Worm (Caenorhabditis elegans): ENCODE measurements around the gene sri-7.
A peak's percentile ranks its signal among the peaks of the same experiment; 100 is the strongest.

sri-7 gene

ce11 chrV:15425368-15426091 is 25.4 kb downstream of the sri-7 start, which contains the start of gene Y36E3A.2:
Gene Y36E3A.2 (plus strand): TSS chrV:15426041.
- TF ChIP-seq ceh-9 (tag; optimal IDR thresholded peaks at IDR 0.05): no peak
- no peak for TF ChIP-seq fkh-10 (GFP tag; optimal IDR thresholded peaks at IDR 0.05)
- TF ChIP-seq elt-2 (tag; optimal IDR thresholded peaks at IDR 0.05): peak; percentile 70
- no peak for TF ChIP-seq nhr-43 (tag; optimal IDR thresholded peaks at IDR 0.05; ENCODE audit: poor library complexity, severe bottlenecking)
- TF ChIP-seq fos-1 (tag; optimal IDR thresholded peaks at IDR 0.05): no peak
- peak; percentile 1 for TF ChIP-seq pha-4 (tag; optimal IDR thresholded peaks at IDR 0.05)

- no peak for TF ChIP-seq elt-3 (tag; optimal IDR thresholded peaks at IDR 0.05)
- TF ChIP-seq tbx-2 (tag; optimal IDR thresholded peaks at IDR 0.05): no peak
- no peak for TF ChIP-seq fkh-10 (GFP tag; optimal IDR thresholded peaks at IDR 0.05)
- TF ChIP-seq ceh-9 (tag; optimal IDR thresholded peaks at IDR 0.05): no peak
- no peak for TF ChIP-seq ceh-16 (tag; optimal IDR thresholded peaks at IDR 0.05)
- TF ChIP-seq nfya-1 (tag; optimal IDR thresholded peaks at IDR 0.05; ENCODE audit: insufficient read depth): no peak
- no peak for TF ChIP-seq fkh-2 (tag; optimal IDR thresholded peaks at IDR 0.05)
- no peak for TF ChIP-seq nhr-76 (tag; optimal IDR thresholded peaks at IDR 0.05)
- no peak for TF ChIP-seq ztf-4 (tag; optimal IDR thresholded peaks at IDR 0.05)
- TF ChIP-seq nhr-43 (tag; optimal IDR thresholded peaks at IDR 0.05; ENCODE audit: poor library complexity, severe bottlenecking): no peak
- TF ChIP-seq eor-1 (tag; optimal IDR thresholded peaks at IDR 0.05): no peak
- TF ChIP-seq lin-15B (tag; optimal IDR thresholded peaks at IDR 0.05): no peak
- no peak for TF ChIP-seq R02D3.7 (tag; optimal IDR thresholded peaks at IDR 0.05)
- no peak for TF ChIP-seq nhr-23 (tag; optimal IDR thresholded peaks at IDR 0.05)
- no peak for TF ChIP-seq elt-2 (tag; optimal IDR thresholded peaks at IDR 0.05)
- no peak for TF ChIP-seq sea-2 (GFP tag; optimal IDR thresholded peaks at IDR 0.05)
- no peak for TF ChIP-seq nhr-237 (tag; optimal IDR thresholded peaks at IDR 0.05)
Measured at ce11 chrV:15426944-15427343, 26.8 kb downstream of the sri-7 start, which contains the start of gene fbxa-209. Gene fbxa-209 (minus strand): TSS chrV:15427044.

- TF ChIP-seq elt-1 (tag; optimal IDR thresholded peaks at IDR 0.05) (no peak), aly-2 (tag; optimal IDR thresholded peaks at IDR 0.05) (no peak), fkh-2 (tag; optimal IDR thresholded peaks at IDR 0.05) (no peak)
Measured at ce11 chrV:15431322-15432052, 31.4 kb downstream of the sri-7 start.

- TF ChIP-seq elt-2 (tag; optimal IDR thresholded peaks at IDR 0.05) (peak; percentile 56), nhr-12 (tag; optimal IDR thresholded peaks at IDR 0.05) (no peak), tbx-2 (tag; optimal IDR thresholded peaks at IDR 0.05) (no peak), egl-27 (tag; optimal IDR thresholded peaks at IDR 0.05) (no peak), pha-4 (tag; optimal IDR thresholded peaks at IDR 0.05) (peak; percentile 90), nhr-67 (tag; optimal IDR thresholded peaks at IDR 0.05) (no peak), fkh-2 (tag; optimal IDR thresholded peaks at IDR 0.05) (no peak), hmg-11 (tag; optimal IDR thresholded peaks at IDR 0.05) (no peak), ceh-9 (tag; optimal IDR thresholded peaks at IDR 0.05) (no peak), ama-1 (optimal IDR thresholded peaks at IDR 0.05) (no peak), nhr-237 (tag; optimal IDR thresholded peaks at IDR 0.05) (no peak), R02D3.7 (tag; optimal IDR thresholded peaks at IDR 0.05) (no peak), zag-1 (tag; optimal IDR thresholded peaks at IDR 0.05) (no peak), unc-62 (GFP tag; optimal IDR thresholded peaks at IDR 0.05) (no peak), nhr-77 (tag; optimal IDR thresholded peaks at IDR 0.05) (no peak), aly-2 (tag; optimal IDR thresholded peaks at IDR 0.05) (no peak), pqm-1 (tag; optimal IDR thresholded peaks at IDR 0.05) (peak; percentile 86), ztf-11 (tag; optimal IDR thresholded peaks at IDR 0.05) (no peak), egl-5 (tag; optimal IDR thresholded peaks at IDR 0.05) (no peak), sea-2 (GFP tag; optimal IDR thresholded peaks at IDR 0.05) (no peak), jun-1 (tag; optimal IDR thresholded peaks at IDR 0.05) (no peak), nhr-43 (tag; optimal IDR thresholded peaks at IDR 0.05; ENCODE audit: poor library complexity, severe bottlenecking) (no peak), ceh-28 (tag; optimal IDR thresholded peaks at IDR 0.05) (no peak), mdl-1 (tag; optimal IDR thresholded peaks at IDR 0.05) (no peak)
Measured at ce11 chrV:15432457-15432856, 32.3 kb downstream of the sri-7 start, which contains the start of gene T26H5.8. Gene T26H5.8 (minus strand): TSS chrV:15432726.
